Worm (Caenorhabditis elegans) whole organism, L1 larva: ENCODE data around the gene srh-127.

Experiments
- blmp-1 ChIP-seq: fragments of 150-350 bp; optimal IDR thresholded peaks from 2 replicates; lab custom pipeline; 2014; ENCODE audit warnings: missing biosample characterization, missing genetic modification characterization
- lin-14 ChIP-seq: fragments of 200-800 bp; sonication (Bioruptor generic); optimal IDR thresholded peaks from 2 replicates; lab custom pipeline; 2018; ENCODE audit warnings: mild to moderate bottlenecking, missing genetic modification characterization, moderate library complexity, missing compliant biosample characterization
- lsy-2 ChIP-seq, 2 experiments: fragments of 150-350 bp; optimal IDR thresholded peaks; 2 replicates each; lab custom pipeline; 2014; ENCODE audit warnings: missing biosample characterization in 2 of 2, missing genetic modification characterization in 2 of 2
- nhr-11 ChIP-seq: fragments of 150-350 bp; optimal IDR thresholded peaks from 2 replicates; lab custom pipeline; 2014; ENCODE audit warnings: missing biosample characterization, missing genetic modification characterization
- nhr-237 ChIP-seq: fragments of 150-350 bp; optimal IDR thresholded peaks from 2 replicates; lab custom pipeline; 2014; ENCODE audit warnings: missing biosample characterization, missing genetic modification characterization
- nhr-28 ChIP-seq: fragments of 150-350 bp; optimal IDR thresholded peaks from 2 replicates; lab custom pipeline; 2014; ENCODE audit warnings: missing biosample characterization, missing genetic modification characterization
- nhr-90 ChIP-seq: sonication (generic microtip); optimal IDR thresholded peaks from 2 replicates; lab custom pipeline; 2016; ENCODE audit warnings: mild to moderate bottlenecking, missing genetic modification characterization, missing compliant biosample characterization; ENCODE audit not compliant: poor library complexity
- sox-4 ChIP-seq: sonication (generic microtip); optimal IDR thresholded peaks from 2 replicates; lab custom pipeline; 2016; ENCODE audit warnings: missing genetic modification characterization, missing compliant biosample characterization
- unc-62 ChIP-seq: fragments of 150-350 bp; optimal IDR thresholded peaks from 2 replicates; lab custom pipeline; 2014; ENCODE audit warnings: missing biosample characterization, missing genetic modification reagents, missing genetic modification characterization
- xbp-1 ChIP-seq: sonication (generic microtip); optimal IDR thresholded peaks from 2 replicates; lab custom pipeline; 2016; ENCODE audit warnings: missing genetic modification characterization, missing compliant biosample characterization
- ztf-11 ChIP-seq, 2 experiments: sonication (generic microtip); optimal IDR thresholded peaks; 2 replicates each; lab custom pipeline; 2016 to 2017; ENCODE audit warnings: missing genetic modification characterization in 2 of 2, missing biosample characterization in 1 of 2, missing compliant biosample characterization in 1 of 2

- TF ChIP-seq nhr-11 (no peak), nhr-90 (tag; lab: Kevin White, UChicago) (no peak), sox-4 (tag; lab: Kevin White, UChicago) (no peak), lin-14 (GFP tag; lab: Kevin White, UChicago) (no peak), nhr-28 (tag; lab: Kevin White, UChicago) (no peak), lsy-2 (tag; optimal IDR thresholded peaks at IDR 0.05; lab: Kevin White, UChicago) (no peak), ztf-11 (tag; optimal IDR thresholded peaks at IDR 0.05; lab: Kevin White, UChicago) (no peak), blmp-1 (tag; lab: Kevin White, UChicago) (no peak), nhr-237 (tag; lab: Kevin White, UChicago) (no peak), unc-62 (GFP tag; lab: Kevin White, UChicago) (no peak), xbp-1 (no peak)
Measured at ce11 chrV:2899867-2900266, 6.8 kb downstream of the srh-127 start, which contains the start of gene str-46.
